Worm (Caenorhabditis elegans) whole organism, late embryonic: Measurements from ENCODE around the gene sre-32.

ENCODE experiments used
- C08G9.2 ChIP-seq: sonication (generic microtip); optimal IDR thresholded peaks from 2 replicates; lab custom pipeline; 2016; ENCODE audit warnings: mild to moderate bottlenecking, missing genetic modification characterization, moderate library complexity, missing compliant biosample characterization
- C38D4.7 ChIP-seq: fragments of 200-800 bp; sonication (Bioruptor generic); optimal IDR thresholded peaks from 2 replicates; lab custom pipeline; 2018; ENCODE audit warnings: mild to moderate bottlenecking, missing genetic modification characterization, moderate library complexity, missing compliant biosample characterization
- F13H6.1 ChIP-seq: sonication (generic microtip); optimal IDR thresholded peaks from 2 replicates; lab custom pipeline; 2016; ENCODE audit warnings: missing genetic modification characterization, missing compliant biosample characterization
- T23F11.4 ChIP-seq: fragments of 200-800 bp; sonication (Bioruptor generic); optimal IDR thresholded peaks from 2 replicates; lab custom pipeline; 2018; ENCODE audit warnings: mild to moderate bottlenecking, missing genetic modification characterization, missing compliant biosample characterization
- Y22D7AL.16 ChIP-seq: sonication (generic microtip); optimal IDR thresholded peaks from 2 replicates; lab custom pipeline; 2016; ENCODE audit warnings: missing genetic modification characterization, missing compliant biosample characterization
- ahr-1 ChIP-seq: sonication (generic microtip); optimal IDR thresholded peaks from 2 replicates; lab custom pipeline; 2016; ENCODE audit warnings: missing genetic modification characterization, missing compliant biosample characterization
- ceh-19 ChIP-seq: fragments of 200-800 bp; sonication (Bioruptor generic); optimal IDR thresholded peaks from 2 replicates; lab custom pipeline; 2018; ENCODE audit warnings: mild to moderate bottlenecking, missing genetic modification characterization, missing compliant biosample characterization
- ceh-22 ChIP-seq: sonication (generic microtip); optimal IDR thresholded peaks from 2 replicates; lab custom pipeline; 2017; ENCODE audit warnings: missing biosample characterization, missing genetic modification characterization
- ceh-24 ChIP-seq: sonication (generic microtip); optimal IDR thresholded peaks from 2 replicates; lab custom pipeline; 2016; ENCODE audit warnings: mild to moderate bottlenecking, missing genetic modification characterization, missing compliant biosample characterization
- ceh-31 ChIP-seq: sonication (generic microtip); optimal IDR thresholded peaks from 2 replicates; lab custom pipeline; 2016; ENCODE audit warnings: missing genetic modification characterization, missing compliant biosample characterization
- ceh-48 ChIP-seq: sonication (generic microtip); optimal IDR thresholded peaks from 2 replicates; lab custom pipeline; 2016; ENCODE audit warnings: missing genetic modification characterization, inconsistent platforms, missing compliant biosample characterization
- ceh-9 ChIP-seq: sonication (generic microtip); optimal IDR thresholded peaks from 2 replicates; lab custom pipeline; 2016; ENCODE audit warnings: mild to moderate bottlenecking, missing genetic modification characterization, inconsistent platforms, missing compliant biosample characterization
- che-1 ChIP-seq: sonication (generic microtip); optimal IDR thresholded peaks from 2 replicates; lab custom pipeline; 2016; ENCODE audit warnings: mild to moderate bottlenecking, missing genetic modification characterization, missing compliant biosample characterization
- dve-1 ChIP-seq: sonication (generic microtip); optimal IDR thresholded peaks from 2 replicates; lab custom pipeline; 2017; ENCODE audit warnings: antibody characterized with exemption, mild to moderate bottlenecking, missing genetic modification characterization, missing compliant biosample characterization
- elt-4 ChIP-seq: sonication (generic microtip); optimal IDR thresholded peaks from 2 replicates; lab custom pipeline; 2016; ENCODE audit warnings: missing genetic modification characterization, missing compliant biosample characterization
- ets-4 ChIP-seq: sonication (generic microtip); optimal IDR thresholded peaks from 2 replicates; lab custom pipeline; 2016; ENCODE audit warnings: missing genetic modification characterization, missing compliant biosample characterization
- fax-1 ChIP-seq: sonication (generic microtip); optimal IDR thresholded peaks from 2 replicates; lab custom pipeline; 2016; ENCODE audit warnings: missing genotype, missing genetic modification characterization, missing compliant biosample characterization
- fkh-10 ChIP-seq: fragments of 150-350 bp; optimal IDR thresholded peaks from 2 replicates; lab custom pipeline; 2014; ENCODE audit warnings: missing biosample characterization, missing genetic modification reagents, missing genetic modification characterization
- hlh-13 ChIP-seq: fragments of 200-800 bp; sonication (Bioruptor generic); optimal IDR thresholded peaks from 2 replicates; lab custom pipeline; 2018; ENCODE audit warnings: mild to moderate bottlenecking, missing genetic modification characterization, missing compliant biosample characterization
- hlh-15 ChIP-seq: sonication (generic microtip); optimal IDR thresholded peaks from 2 replicates; lab custom pipeline; 2016; ENCODE audit warnings: missing genetic modification characterization, missing compliant biosample characterization
- hlh-30 ChIP-seq: sonication (generic microtip); optimal IDR thresholded peaks from 2 replicates; lab custom pipeline; 2017; ENCODE audit warnings: antibody characterized with exemption, missing genetic modification characterization, missing compliant biosample characterization; ENCODE audit not compliant: insufficient read depth
- madf-2 ChIP-seq: sonication (generic microtip); optimal IDR thresholded peaks from 2 replicates; lab custom pipeline; 2017; ENCODE audit warnings: missing genetic modification characterization, missing compliant biosample characterization
- mec-3 ChIP-seq: sonication (generic microtip); optimal IDR thresholded peaks from 2 replicates; lab custom pipeline; 2016; ENCODE audit warnings: borderline replicate concordance, missing genetic modification characterization, missing compliant biosample characterization
- nfya-1 ChIP-seq: sonication (generic microtip); optimal IDR thresholded peaks from 2 replicates; lab custom pipeline; 2017; ENCODE audit warnings: missing genetic modification characterization, mild to moderate bottlenecking, missing compliant biosample characterization, antibody characterized with exemption, moderate library complexity
- nhr-232 ChIP-seq: sonication (generic microtip); optimal IDR thresholded peaks from 2 replicates; lab custom pipeline; 2016; ENCODE audit warnings: missing genetic modification characterization, missing compliant biosample characterization
- odd-2 ChIP-seq: sonication (generic microtip); optimal IDR thresholded peaks from 2 replicates; lab custom pipeline; 2017; ENCODE audit warnings: antibody characterized with exemption, mild to moderate bottlenecking, missing genetic modification characterization, missing compliant biosample characterization
- pat-9 ChIP-seq: fragments of 200-800 bp; sonication (Bioruptor generic); optimal IDR thresholded peaks from 2 replicates; lab custom pipeline; 2018; ENCODE audit warnings: mild to moderate bottlenecking, missing genetic modification characterization, moderate library complexity, missing compliant biosample characterization
- pha-2 ChIP-seq: sonication (generic microtip); optimal IDR thresholded peaks from 2 replicates; lab custom pipeline; 2017; ENCODE audit warnings: mild to moderate bottlenecking, missing genetic modification characterization, missing compliant biosample characterization
- pha-4 ChIP-seq: fragments of 150-350 bp; optimal IDR thresholded peaks from 2 replicates; lab custom pipeline; 2018; ENCODE audit warnings: missing biosample characterization, missing genetic modification reagents, missing genetic modification characterization
- pqm-1 ChIP-seq: sonication (generic microtip); optimal IDR thresholded peaks from 2 replicates; lab custom pipeline; 2016; ENCODE audit warnings: missing genetic modification characterization, missing compliant biosample characterization
- pros-1 ChIP-seq: fragments of 150-350 bp; optimal IDR thresholded peaks from 2 replicates; lab custom pipeline; 2014; ENCODE audit warnings: missing biosample characterization, missing genetic modification reagents, missing genetic modification characterization
- ref-2 ChIP-seq: sonication (generic microtip); optimal IDR thresholded peaks from 2 replicates; lab custom pipeline; 2016; ENCODE audit warnings: missing genetic modification characterization, missing compliant biosample characterization
- rnt-1 ChIP-seq: sonication (generic microtip); optimal IDR thresholded peaks from 2 replicates; lab custom pipeline; 2016; ENCODE audit warnings: missing genetic modification characterization, missing compliant biosample characterization
- sox-4 ChIP-seq: sonication (generic microtip); optimal IDR thresholded peaks from 2 replicates; lab custom pipeline; 2017; ENCODE audit warnings: mild to moderate bottlenecking, missing genetic modification characterization, inconsistent platforms, missing compliant biosample characterization
- syd-9 ChIP-seq: sonication (generic microtip); optimal IDR thresholded peaks from 2 replicates; lab custom pipeline; 2016; ENCODE audit warnings: mild to moderate bottlenecking, missing genetic modification characterization, moderate library complexity, missing compliant biosample characterization
- tbx-2 ChIP-seq: sonication (generic microtip); optimal IDR thresholded peaks from 2 replicates; lab custom pipeline; 2016; ENCODE audit warnings: missing genetic modification characterization, missing compliant biosample characterization
- tbx-7 ChIP-seq: sonication (generic microtip); optimal IDR thresholded peaks from 2 replicates; lab custom pipeline; 2016; ENCODE audit warnings: missing genotype, missing genetic modification characterization, missing compliant biosample characterization
- unc-3 ChIP-seq, 2 experiments: fragments of 200-800 bp in 1 of 2; sonication (Bioruptor generic) in 1 of 2; sonication (generic microtip) in 1 of 2; conservative IDR thresholded peaks in 1 of 2; optimal IDR thresholded peaks in 1 of 2; 2 replicates each; pipeline versions ENCODE4 v1.3.6 to Lab custom; 2016 to 2022; ENCODE audit warnings: missing compliant biosample characterization in 2 of 2, missing genetic modification characterization in 2 of 2, missing genetic modification reagents in 1 of 2
- unc-42 ChIP-seq: sonication (generic microtip); optimal IDR thresholded peaks from 2 replicates; lab custom pipeline; 2016; ENCODE audit warnings: missing genotype, missing genetic modification characterization, missing compliant biosample characterization
- unc-86 ChIP-seq: sonication (generic microtip); optimal IDR thresholded peaks from 2 replicates; lab custom pipeline; 2016; ENCODE audit warnings: missing genetic modification characterization, missing compliant biosample characterization
- ztf-16 ChIP-seq: sonication (generic microtip); optimal IDR thresholded peaks from 2 replicates; lab custom pipeline; 2017; ENCODE audit warnings: missing genetic modification characterization, missing compliant biosample characterization

Gene sre-32

ce11 chrII:12491936-12492335 lies 35.4 kb upstream of the sre-32 start, which contains the start of gene srz-6:
Gene srz-6, plus strand, starts transcription at chrII:12492236.
- no peak for TF ChIP-seq hlh-15 (tag; lab: Kevin White, UChicago)
- TF ChIP-seq syd-9 (tag; lab: Kevin White, UChicago) = no peak
- TF ChIP-seq pqm-1 (tag; lab: Kevin White, UChicago) = no peak
- no peak for TF ChIP-seq hlh-13 (GFP tag; lab: Kevin White, UChicago)
- no peak for TF ChIP-seq F13H6.1 (tag; lab: Kevin White, UChicago)
- TF ChIP-seq madf-2 = no peak
- TF ChIP-seq ceh-48 (tag; lab: Kevin White, UChicago) = no peak
- no peak for TF ChIP-seq ref-2
- TF ChIP-seq ceh-22 (tag; lab: Kevin White, UChicago) = no peak

- no peak for TF ChIP-seq unc-42 (tag; lab: Kevin White, UChicago)
- no peak for TF ChIP-seq odd-2
- no peak for TF ChIP-seq pat-9
- no peak for TF ChIP-seq F13H6.1 (tag; lab: Kevin White, UChicago)
- TF ChIP-seq ceh-31 = no peak
- no peak for TF ChIP-seq C08G9.2 (tag; lab: Kevin White, UChicago)
- TF ChIP-seq, all 69 proteins: peak for 0
These were observed 33.4 kb upstream of the sre-32 start, which contains the start of gene T21B4.15 for ce11 chrII:12489903-12490302. Gene T21B4.15, plus strand, starts transcription at chrII:12490203.

- TF ChIP-seq ahr-1 (no peak), ceh-31 (no peak), pha-4 (tag; lab: Kevin White, UChicago) (no peak), ceh-24 (tag; lab: Kevin White, UChicago) (no peak), ceh-19 (no peak), pat-9 (no peak), mec-3 (tag; lab: Kevin White, UChicago) (no peak), dve-1 (tag; lab: Kevin White, UChicago) (no peak), nhr-232 (no peak), pha-2 (tag; lab: Kevin White, UChicago) (no peak), T23F11.4 (GFP tag; lab: Kevin White, UChicago) (no peak), fkh-10 (GFP tag; lab: Kevin White, UChicago) (no peak), madf-2 (no peak), C38D4.7 (no peak)
These were observed 32.3 kb upstream of the sre-32 start for ce11 chrII:12488810-12489209.

ce11 chrII:12485060-12485459 lies 28.5 kb upstream of the sre-32 start, which contains the start of gene F15A4.10:
Gene F15A4.10, minus strand, starts transcription at chrII:12485160.
- no peak for TF ChIP-seq tbx-7 (tag; lab: Kevin White, UChicago)

ce11 chrII:12482622-12483021 lies 26.1 kb upstream of the sre-32 start, which contains the start of gene fbxb-102:
Gene fbxb-102, plus strand, starts transcription at chrII:12482922.
- TF ChIP-seq ceh-9 (tag; lab: Kevin White, UChicago) (no peak), che-1 (no peak), hlh-13 (GFP tag; lab: Kevin White, UChicago) (no peak), tbx-2 (no peak), ets-4 (tag; lab: Kevin White, UChicago) (no peak), hlh-30 (tag; lab: Kevin White, UChicago) (no peak), unc-3 (GFP tag; conservative IDR thresholded peaks at IDR 0.05; lab: Robert Waterston, UW) (no peak), unc-3 (tag; optimal IDR thresholded peaks at IDR 0.05; lab: Kevin White, UChicago) (no peak), unc-86 (tag; lab: Kevin White, UChicago) (no peak), F13H6.1 (tag; lab: Kevin White, UChicago) (no peak), fax-1 (tag; lab: Kevin White, UChicago) (no peak), C08G9.2 (tag; lab: Kevin White, UChicago) (no peak), sox-4 (tag; lab: Kevin White, UChicago) (no peak), ztf-16 (tag; lab: Kevin White, UChicago) (no peak), nfya-1 (tag; lab: Kevin White, UChicago) (no peak), rnt-1 (tag; lab: Kevin White, UChicago) (no peak), elt-4 (tag; lab: Kevin White, UChicago) (no peak), fkh-10 (GFP tag; lab: Kevin White, UChicago) (no peak), pros-1 (no peak), Y22D7AL.16 (tag; lab: Kevin White, UChicago) (no peak)
